Fruit fly (Drosophila melanogaster): ENCODE measurements around the gene CG4074.

DNA sequence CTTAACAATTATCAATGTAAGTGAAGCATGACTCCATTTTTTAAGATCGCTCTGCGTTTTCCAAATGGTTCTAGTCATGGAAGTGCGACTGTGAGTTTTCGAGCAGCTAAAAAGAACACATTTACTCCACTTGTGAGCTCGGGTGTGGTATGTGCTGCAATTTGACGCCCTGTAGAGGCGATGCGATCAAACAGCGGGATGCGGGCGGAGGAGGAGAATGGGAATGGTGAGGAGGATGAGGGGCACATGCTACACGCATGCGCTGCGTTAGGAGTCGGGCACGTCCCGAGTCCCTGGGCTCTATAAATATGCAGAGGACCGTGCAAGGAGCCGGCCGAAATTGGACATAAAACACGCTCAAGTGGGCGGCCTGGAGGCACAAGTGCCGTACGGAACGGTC, 20.0 kb upstream of the CG4074 start:
- no peak for TF ChIP-seq D1 (tag; optimal IDR thresholded peaks at IDR 0.05)
- no peak for TF ChIP-seq CG17806 (tag; optimal IDR thresholded peaks at IDR 0.05)
- no peak for TF ChIP-seq CG10348 (GFP tag; IDR thresholded peaks at IDR 0.05)
- no peak for TF ChIP-seq Pif1A (GFP tag; optimal IDR thresholded peaks at IDR 0.05)
- no peak for TF ChIP-seq CG32121 (GFP tag; IDR thresholded peaks at IDR 0.05)
- no peak for TF ChIP-seq CG34367 (tag; optimal IDR thresholded peaks at IDR 0.05)
- no peak for TF ChIP-seq CG4496 (GFP tag; IDR thresholded peaks at IDR 0.05)

Measured in whole organism, pupa.